Worm (Caenorhabditis elegans) whole organism, mixed stage, embryonic: Measurements from ENCODE around the gene scl-18.

Experiments used
- ces-1 ChIP-seq: fragments of 150-350 bp; optimal IDR thresholded peaks from 2 replicates; lab custom pipeline; 2014; ENCODE audit warnings: missing biosample characterization, missing genetic modification reagents, missing genetic modification characterization
- elt-3 ChIP-seq: fragments of 150-350 bp; optimal IDR thresholded peaks from 2 replicates; lab custom pipeline; 2014; ENCODE audit warnings: missing biosample characterization, missing genetic modification characterization
- lsy-2 ChIP-seq: fragments of 150-350 bp; optimal IDR thresholded peaks from 2 replicates; lab custom pipeline; 2014; ENCODE audit warnings: missing biosample characterization, missing genetic modification characterization
- nhr-12 ChIP-seq: fragments of 150-350 bp; optimal IDR thresholded peaks from 2 replicates; lab custom pipeline; 2014; ENCODE audit warnings: missing biosample characterization, missing genetic modification characterization
- nhr-28 ChIP-seq: fragments of 150-350 bp; optimal IDR thresholded peaks from 2 replicates; lab custom pipeline; 2014; ENCODE audit warnings: missing biosample characterization, missing genetic modification characterization
- pha-4 ChIP-seq: fragments of 150-350 bp; optimal IDR thresholded peaks from 2 replicates; lab custom pipeline; 2018; ENCODE audit warnings: missing biosample characterization, missing genetic modification reagents, missing genetic modification characterization
- unc-39 ChIP-seq: fragments of 150-350 bp; optimal IDR thresholded peaks from 2 replicates; lab custom pipeline; 2014; ENCODE audit warnings: missing biosample characterization, missing genetic modification characterization
- ztf-11 ChIP-seq: fragments of 150-350 bp; optimal IDR thresholded peaks from 2 replicates; lab custom pipeline; 2014; ENCODE audit warnings: missing biosample characterization, missing genetic modification characterization

- TF ChIP-seq nhr-28 (tag; lab: Kevin White, UChicago) (no peak), nhr-12 (tag; lab: Kevin White, UChicago) (no peak), unc-39 (tag; lab: Kevin White, UChicago) (no peak), elt-3 (tag; lab: Kevin White, UChicago) (no peak), lsy-2 (tag; lab: Kevin White, UChicago) (no peak), ces-1 (GFP tag; lab: Kevin White, UChicago) (no peak), pha-4 (tag; lab: Kevin White, UChicago) (no peak), ztf-11 (tag; lab: Kevin White, UChicago) (no peak)
Observed at ce11 chrIV:11755907-11756306, 1.7 kb upstream of the scl-18 start, which contains the start of gene T12A7.9.
